Fruit fly (Drosophila melanogaster): ENCODE results near the gene CG4367.
A peak's percentile ranks its signal among the peaks of the same experiment; 100 is the strongest.

The CG4367 gene

DNA sequence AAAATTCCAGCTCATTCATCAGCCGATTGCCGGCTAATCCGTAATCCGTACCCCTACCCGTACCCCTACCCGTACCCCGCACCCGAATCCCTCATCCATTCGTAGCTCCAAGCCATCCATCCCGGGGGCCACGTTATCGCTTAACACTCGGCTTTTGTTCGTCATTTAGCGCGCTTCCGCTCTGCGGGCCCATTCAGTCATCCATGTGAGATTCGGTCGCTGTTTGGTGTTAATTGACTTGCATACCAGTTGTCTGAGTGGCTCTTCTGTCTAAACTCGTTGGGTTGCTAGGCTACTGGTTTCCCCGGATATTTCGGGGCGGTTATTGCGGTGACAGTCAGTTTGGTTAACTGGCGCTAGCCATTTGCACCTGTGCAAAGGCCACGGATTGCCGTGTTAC, 6.6 kb upstream of the CG4367 start (continued):
- TF ChIP-seq vnd (GFP tag; IDR thresholded peaks at IDR 0.05; ENCODE audit: partially characterized antibody) (no peak), CG13296 (GFP tag; optimal IDR thresholded peaks at IDR 0.05) (no peak), PHDP (tag; optimal IDR thresholded peaks at IDR 0.05) (no peak), CG12219 (GFP tag; optimal IDR thresholded peaks at IDR 0.05) (no peak), CG6272 (GFP tag; IDR thresholded peaks at IDR 0.05) (no peak), H15 (GFP tag; IDR thresholded peaks at IDR 0.05) (no peak), cwo (GFP tag; optimal IDR thresholded peaks at IDR 0.05) (peak; percentile 52), CG11093 (GFP tag; IDR thresholded peaks at IDR 0.05) (no peak), slou (GFP tag; optimal IDR thresholded peaks at IDR 0.05) (no peak), Jarid2 (GFP tag; optimal IDR thresholded peaks at IDR 0.05) (no peak), klu (GFP tag; IDR thresholded peaks at IDR 0.05) (no peak), phol (tag; optimal IDR thresholded peaks at IDR 0.05) (no peak), en (GFP tag; optimal IDR thresholded peaks at IDR 0.05) (no peak), gem (tag; optimal IDR thresholded peaks at IDR 0.05) (no peak), Hr51 (GFP tag; optimal IDR thresholded peaks at IDR 0.05) (no peak), CG30431 (GFP tag; optimal IDR thresholded peaks at IDR 0.05) (no peak), CG2889 (GFP tag; IDR thresholded peaks at IDR 0.05) (no peak), al (GFP tag; IDR thresholded peaks at IDR 0.05) (no peak), CG17912 (GFP tag; optimal IDR thresholded peaks at IDR 0.05) (no peak), sisA (GFP tag; IDR thresholded peaks at IDR 0.05) (no peak), kah (GFP tag; optimal IDR thresholded peaks at IDR 0.05) (no peak), Sry-δ (GFP tag; optimal IDR thresholded peaks at IDR 0.05) (no peak), CG43689 (GFP tag; IDR thresholded peaks at IDR 0.05) (no peak), Six4 (GFP tag; optimal IDR thresholded peaks at IDR 0.05) (no peak), CG4617 (GFP tag; optimal IDR thresholded peaks at IDR 0.05; ENCODE audit: borderline replicate concordance) (no peak), cg (GFP tag; optimal IDR thresholded peaks at IDR 0.05) (no peak), sd (tag; optimal IDR thresholded peaks at IDR 0.05) (peak; percentile 95), CG17361 (GFP tag; IDR thresholded peaks at IDR 0.05) (no peak), CG11398 (GFP tag; optimal IDR thresholded peaks at IDR 0.05) (no peak), CG18764 (GFP tag; optimal IDR thresholded peaks at IDR 0.05) (no peak), croc (GFP tag; conservative IDR thresholded peaks at IDR 0.05) (no peak), gce (GFP tag; IDR thresholded peaks at IDR 0.05) (no peak), vvl (GFP tag; IDR thresholded peaks at IDR 0.05) (no peak), Lpt (GFP tag; optimal IDR thresholded peaks at IDR 0.05) (no peak), CG10321 (GFP tag; IDR thresholded peaks at IDR 0.05) (no peak), Nf-YA (GFP tag; IDR thresholded peaks at IDR 0.05) (no peak), ssp (GFP tag; IDR thresholded peaks at IDR 0.05) (no peak), B-H1 (GFP tag; IDR thresholded peaks at IDR 0.05) (no peak), Max (GFP tag; optimal IDR thresholded peaks at IDR 0.05) (no peak), seq (GFP tag; IDR thresholded peaks at IDR 0.05) (no peak), CG3065 (GFP tag; optimal IDR thresholded peaks at IDR 0.05) (no peak), CG14710 (tag; optimal IDR thresholded peaks at IDR 0.05) (no peak), insv (GFP tag; optimal IDR thresholded peaks at IDR 0.05) (no peak), Blimp-1 (GFP tag; optimal IDR thresholded peaks at IDR 0.05) (no peak), wek (GFP tag; optimal IDR thresholded peaks at IDR 0.05) (no peak), HmgZ (tag; optimal IDR thresholded peaks at IDR 0.05) (no peak), odd (GFP tag; optimal IDR thresholded peaks at IDR 0.05) (no peak), CG13894 (tag; optimal IDR thresholded peaks at IDR 0.05) (peak; percentile 55), CG9727 (GFP tag; optimal IDR thresholded peaks at IDR 0.05) (no peak), CG13424 (tag; optimal IDR thresholded peaks at IDR 0.05) (no peak), Mrtf (GFP tag; IDR thresholded peaks at IDR 0.05) (no peak), sug (tag; optimal IDR thresholded peaks at IDR 0.05) (peak; percentile 92), dimm (GFP tag; IDR thresholded peaks at IDR 0.05) (no peak)
